Worm (Caenorhabditis elegans) whole organism, L3 larva: ENCODE data around the gene lev-9.
A peak's percentile ranks its signal among the peaks of the same experiment; 100 is the strongest.

ENCODE experiments used
- R02D3.7 ChIP-seq: fragments of 150-350 bp; optimal IDR thresholded peaks from 2 replicates; lab custom pipeline; 2014; ENCODE audit warnings: missing biosample characterization, missing genetic modification characterization
- ZK546.5 ChIP-seq: sonication (generic microtip); optimal IDR thresholded peaks from 2 replicates; lab custom pipeline; 2017; ENCODE audit warnings: missing biosample characterization, missing genetic modification characterization
- aly-2 ChIP-seq: fragments of 150-350 bp; optimal IDR thresholded peaks from 2 replicates; lab custom pipeline; 2014; ENCODE audit warnings: missing biosample characterization, missing genetic modification characterization
- ama-1 ChIP-seq: fragments of 150-350 bp; optimal IDR thresholded peaks from 2 replicates; lab custom pipeline; 2018
- ceh-16 ChIP-seq: sonication (generic microtip); optimal IDR thresholded peaks from 2 replicates; lab custom pipeline; 2017; ENCODE audit warnings: missing biosample characterization, missing genetic modification characterization
- ceh-28 ChIP-seq: fragments of 150-350 bp; optimal IDR thresholded peaks from 2 replicates; lab custom pipeline; 2014; ENCODE audit warnings: missing biosample characterization, missing genetic modification reagents, missing genetic modification characterization
- ceh-82 ChIP-seq: fragments of 150-350 bp; optimal IDR thresholded peaks from 2 replicates; lab custom pipeline; 2014; ENCODE audit warnings: missing biosample characterization, missing genetic modification characterization
- ceh-9 ChIP-seq: sonication (generic microtip); optimal IDR thresholded peaks from 2 replicates; lab custom pipeline; 2018; ENCODE audit warnings: missing biosample characterization, missing genetic modification characterization
- daf-12 ChIP-seq: fragments of 150-350 bp; optimal IDR thresholded peaks from 2 replicates; lab custom pipeline; 2014; ENCODE audit warnings: missing biosample characterization, missing genetic modification reagents, missing genetic modification characterization
- egl-27 ChIP-seq: sonication (generic microtip); optimal IDR thresholded peaks from 4 replicates; lab custom pipeline; 2017; ENCODE audit warnings: missing biosample characterization, missing genetic modification reagents, missing genetic modification characterization
- egl-5 ChIP-seq: fragments of 150-350 bp; optimal IDR thresholded peaks from 2 replicates; lab custom pipeline; 2017; ENCODE audit warnings: missing biosample characterization, missing genetic modification reagents, missing genetic modification characterization, inconsistent platforms
- elt-1 ChIP-seq: fragments of 150-350 bp; optimal IDR thresholded peaks from 2 replicates; lab custom pipeline; 2014; ENCODE audit warnings: missing biosample characterization, missing genetic modification characterization
- elt-2 ChIP-seq: sonication (generic microtip); optimal IDR thresholded peaks from 2 replicates; lab custom pipeline; 2016; ENCODE audit warnings: missing genetic modification reagents, mild to moderate bottlenecking, missing genetic modification characterization, missing compliant biosample characterization
- elt-3 ChIP-seq, 3 experiments: fragments of 150-350 bp in 1 of 3; sonication (generic microtip) in 2 of 3; optimal IDR thresholded peaks; 2 replicates in 2 of 3; 4 replicates in 1 of 3; lab custom pipeline; 2014 to 2017; ENCODE audit warnings: missing biosample characterization in 3 of 3, missing genetic modification characterization in 3 of 3
- eor-1 ChIP-seq, 2 experiments: fragments of 150-350 bp; optimal IDR thresholded peaks; 2 replicates each; lab custom pipeline; 2014 to 2018; ENCODE audit warnings: missing biosample characterization in 2 of 2, missing genetic modification characterization in 2 of 2
- fkh-10 ChIP-seq: sonication (generic microtip); optimal IDR thresholded peaks from 2 replicates; lab custom pipeline; 2017; ENCODE audit warnings: missing biosample characterization, missing genetic modification reagents, missing genetic modification characterization
- fkh-2 ChIP-seq: fragments of 150-350 bp; optimal IDR thresholded peaks from 2 replicates; lab custom pipeline; 2014; ENCODE audit warnings: missing biosample characterization, missing genetic modification reagents, missing genetic modification characterization
- fos-1 ChIP-seq: fragments of 150-350 bp; optimal IDR thresholded peaks from 2 replicates; lab custom pipeline; 2014; ENCODE audit warnings: missing biosample characterization, missing genetic modification characterization
- hmg-11 ChIP-seq: sonication (generic microtip); optimal IDR thresholded peaks from 2 replicates; lab custom pipeline; 2016; ENCODE audit warnings: missing genetic modification characterization, missing compliant biosample characterization
- jun-1 ChIP-seq: fragments of 150-350 bp; optimal IDR thresholded peaks from 2 replicates; lab custom pipeline; 2014; ENCODE audit warnings: missing biosample characterization, missing genetic modification reagents, missing genetic modification characterization
- lin-15B ChIP-seq: fragments of 150-350 bp; optimal IDR thresholded peaks from 2 replicates; lab custom pipeline; 2014; ENCODE audit warnings: missing biosample characterization, missing genetic modification characterization
- lin-39 ChIP-seq: fragments of 150-350 bp; optimal IDR thresholded peaks from 2 replicates; lab custom pipeline; 2018; ENCODE audit warnings: missing biosample characterization, missing genetic modification reagents, missing genetic modification characterization
- lsy-12 ChIP-seq: sonication (generic microtip); optimal IDR thresholded peaks from 2 replicates; lab custom pipeline; 2016; ENCODE audit warnings: mild to moderate bottlenecking, missing genetic modification characterization, missing compliant biosample characterization
- mdl-1 ChIP-seq: fragments of 150-350 bp; optimal IDR thresholded peaks from 2 replicates; lab custom pipeline; 2014; ENCODE audit warnings: missing biosample characterization, missing genetic modification characterization
- mml-1 ChIP-seq: fragments of 150-350 bp; sonication (generic microtip); optimal IDR thresholded peaks from 3 replicates; lab custom pipeline; 2014; ENCODE audit warnings: missing biosample characterization, missing genetic modification characterization
- nfya-1 ChIP-seq: sonication (generic microtip); optimal IDR thresholded peaks from 2 replicates; lab custom pipeline; 2017; ENCODE audit warnings: missing genetic modification characterization, mild to moderate bottlenecking, missing compliant biosample characterization, antibody characterized with exemption, moderate library complexity; ENCODE audit not compliant: insufficient read depth
- nhr-11 ChIP-seq: fragments of 150-350 bp; optimal IDR thresholded peaks from 2 replicates; lab custom pipeline; 2014; ENCODE audit warnings: missing biosample characterization, missing genetic modification characterization
- nhr-12 ChIP-seq: fragments of 150-350 bp; optimal IDR thresholded peaks from 2 replicates; lab custom pipeline; 2014; ENCODE audit warnings: missing biosample characterization, missing genetic modification characterization
- nhr-23 ChIP-seq: fragments of 150-350 bp; optimal IDR thresholded peaks from 2 replicates; lab custom pipeline; 2014; ENCODE audit warnings: missing biosample characterization, missing genetic modification reagents, missing genetic modification characterization
- nhr-237 ChIP-seq: fragments of 150-350 bp; optimal IDR thresholded peaks from 2 replicates; lab custom pipeline; 2014; ENCODE audit warnings: missing biosample characterization, missing genetic modification characterization
- nhr-25 ChIP-seq: sonication (generic microtip); optimal IDR thresholded peaks from 2 replicates; lab custom pipeline; 2017; ENCODE audit warnings: missing biosample characterization, missing genetic modification characterization
- nhr-28 ChIP-seq: fragments of 150-350 bp; optimal IDR thresholded peaks from 2 replicates; lab custom pipeline; 2014; ENCODE audit warnings: missing biosample characterization, missing genetic modification characterization
- nhr-43 ChIP-seq: sonication (generic microtip); optimal IDR thresholded peaks from 2 replicates; lab custom pipeline; 2016; ENCODE audit warnings: mild to moderate bottlenecking, missing genetic modification characterization, missing compliant biosample characterization; ENCODE audit not compliant: poor library complexity, severe bottlenecking
- nhr-67 ChIP-seq: fragments of 150-350 bp; optimal IDR thresholded peaks from 2 replicates; lab custom pipeline; 2014; ENCODE audit warnings: missing biosample characterization, missing genetic modification characterization
- nhr-76 ChIP-seq: fragments of 150-350 bp; sonication (generic microtip); optimal IDR thresholded peaks from 5 replicates; lab custom pipeline; 2014; ENCODE audit warnings: missing biosample characterization, missing genetic modification characterization
- nhr-77 ChIP-seq: fragments of 150-350 bp; optimal IDR thresholded peaks from 2 replicates; lab custom pipeline; 2014; ENCODE audit warnings: missing biosample characterization, missing genetic modification characterization
- pha-4 ChIP-seq: fragments of 150-350 bp; optimal IDR thresholded peaks from 2 replicates; lab custom pipeline; 2014; ENCODE audit warnings: missing biosample characterization, missing genetic modification reagents, missing genetic modification characterization
- pqm-1 ChIP-seq: fragments of 150-350 bp; optimal IDR thresholded peaks from 2 replicates; lab custom pipeline; 2017; ENCODE audit warnings: missing biosample characterization, missing genetic modification characterization, inconsistent platforms
- sea-2 ChIP-seq: fragments of 150-350 bp; sonication (generic microtip); optimal IDR thresholded peaks from 4 replicates; lab custom pipeline; 2014; ENCODE audit warnings: missing biosample characterization, missing genetic modification reagents, missing genetic modification characterization
- skn-1 ChIP-seq: fragments of 150-350 bp; optimal IDR thresholded peaks from 2 replicates; lab custom pipeline; 2014; ENCODE audit warnings: missing biosample characterization, missing genetic modification characterization
- snpc-4 ChIP-seq: fragments of 150-350 bp; optimal IDR thresholded peaks from 2 replicates; lab custom pipeline; 2014; ENCODE audit warnings: missing biosample characterization, missing genetic modification characterization
- tbx-2 ChIP-seq: sonication (generic microtip); optimal IDR thresholded peaks from 2 replicates; lab custom pipeline; 2016; ENCODE audit warnings: mild to moderate bottlenecking, missing genetic modification characterization, missing compliant biosample characterization
- unc-39 ChIP-seq: sonication (generic microtip); optimal IDR thresholded peaks from 4 replicates; lab custom pipeline; 2017; ENCODE audit warnings: missing biosample characterization, missing genetic modification characterization
- unc-62 ChIP-seq: fragments of 150-350 bp; sonication (generic microtip); optimal IDR thresholded peaks from 4 replicates; lab custom pipeline; 2014; ENCODE audit warnings: missing biosample characterization, missing genetic modification reagents, missing genetic modification characterization
- zag-1 ChIP-seq: fragments of 150-350 bp; optimal IDR thresholded peaks from 2 replicates; lab custom pipeline; 2014; ENCODE audit warnings: missing biosample characterization, missing genetic modification characterization
- ztf-11 ChIP-seq: fragments of 150-350 bp; optimal IDR thresholded peaks from 2 replicates; lab custom pipeline; 2014; ENCODE audit warnings: missing biosample characterization, missing genetic modification characterization
- ztf-4 ChIP-seq: fragments of 150-350 bp; optimal IDR thresholded peaks from 2 replicates; lab custom pipeline; 2014; ENCODE audit warnings: missing biosample characterization, missing genetic modification characterization

The lev-9 gene

DNA sequence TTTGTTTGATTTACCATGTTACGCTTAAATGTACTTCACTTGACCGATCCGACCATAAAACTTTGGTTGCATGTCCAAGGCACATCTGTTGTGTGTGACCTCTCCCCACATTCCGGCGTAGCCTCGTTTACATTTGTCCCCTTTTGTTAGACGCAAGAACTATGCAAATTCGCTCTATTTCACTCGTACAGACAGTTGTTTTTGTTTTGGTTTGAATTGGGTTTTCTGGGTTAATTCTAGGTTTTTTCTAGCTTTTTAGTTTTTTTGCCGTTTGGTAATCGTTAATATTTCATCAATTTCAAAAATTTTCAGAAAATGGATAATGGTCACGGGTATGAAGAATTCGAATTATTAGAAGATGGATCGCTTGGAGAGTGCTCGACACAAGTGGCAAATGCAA is 1.3 kb upstream of the lev-9 start, which contains the start of gene mom-1:
Gene mom-1 (plus strand): TSS at position 301 of the 400 bp plus-strand sequence.
- TF ChIP-seq lsy-12 (tag; lab: Kevin White, UChicago) (no peak), unc-39 (tag; lab: Kevin White, UChicago) (no peak)

DNA sequence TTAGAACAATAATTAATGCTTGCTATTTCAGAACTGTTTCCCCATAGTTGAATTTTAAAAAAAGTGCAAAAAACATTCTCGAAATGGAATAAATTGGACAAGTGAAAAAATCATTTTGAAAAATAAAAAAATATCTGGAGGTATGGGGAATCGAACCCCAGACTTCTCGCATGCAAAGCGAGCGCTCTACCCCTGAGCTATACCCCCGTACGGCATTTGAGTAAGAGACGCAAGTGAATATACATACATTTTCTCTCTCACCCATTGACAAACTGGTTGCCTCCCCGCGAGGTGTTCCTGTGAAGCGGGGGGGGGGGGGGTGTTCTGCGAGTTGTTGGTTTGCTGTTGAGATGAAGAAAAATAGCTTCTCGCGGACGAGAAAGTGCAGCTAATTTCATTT is 611 bp upstream of the lev-9 start:
- no peak for TF ChIP-seq mdl-1
- peak; percentile 59 for TF ChIP-seq nhr-23 (tag; lab: Kevin White, UChicago)
- no peak for TF ChIP-seq daf-12 (tag; lab: Kevin White, UChicago)
- TF ChIP-seq lin-15B: no peak
- TF ChIP-seq elt-1 (tag; lab: Kevin White, UChicago): no peak
- TF ChIP-seq eor-1 (tag; optimal IDR thresholded peaks at IDR 0.05; lab: Kevin White, UChicago): peak in 1 of 2 experiments; percentile 29
- no peak for TF ChIP-seq fkh-2 (tag; lab: Kevin White, UChicago)
- TF ChIP-seq pha-4 (tag; lab: Kevin White, UChicago): peak; percentile 53
- peak; percentile 61 for TF ChIP-seq tbx-2 (tag; lab: Kevin White, UChicago)
- TF ChIP-seq nhr-76 (tag; lab: Kevin White, UChicago): no peak
- peak; percentile 35 for TF ChIP-seq jun-1 (tag; lab: Kevin White, UChicago)
- no peak for TF ChIP-seq nhr-237 (tag; lab: Kevin White, UChicago)
- peak; percentile 42 for TF ChIP-seq lsy-12 (tag; lab: Kevin White, UChicago)
- TF ChIP-seq ztf-4 (tag; lab: Kevin White, UChicago): no peak
- no peak for TF ChIP-seq nhr-67
- TF ChIP-seq unc-39 (tag; lab: Kevin White, UChicago): no peak
- TF ChIP-seq ceh-82 (tag; lab: Kevin White, UChicago): no peak
- TF ChIP-seq nhr-25: peak; percentile 18
- TF ChIP-seq aly-2 (tag; lab: Kevin White, UChicago): no peak
- no peak for TF ChIP-seq fkh-10 (GFP tag; lab: Kevin White, UChicago)
- TF ChIP-seq sea-2 (GFP tag; lab: Kevin White, UChicago): no peak
- no peak for TF ChIP-seq unc-62 (GFP tag; lab: Kevin White, UChicago)
- no peak for TF ChIP-seq skn-1 (tag; lab: Kevin White, UChicago)
- no peak for TF ChIP-seq elt-3 (tag; optimal IDR thresholded peaks at IDR 0.05; lab: Kevin White, UChicago)
- TF ChIP-seq nfya-1: peak; percentile 57
- TF ChIP-seq elt-2 (tag; lab: Kevin White, UChicago): peak; percentile 41
- TF ChIP-seq lin-39 (tag; lab: Kevin White, UChicago): peak; percentile 61
- TF ChIP-seq mml-1: no peak
- no peak for TF ChIP-seq R02D3.7
- no peak for TF ChIP-seq ama-1 (lab: Kevin White, UChicago)
- no peak for TF ChIP-seq pqm-1 (tag; lab: Kevin White, UChicago)
- no peak for TF ChIP-seq ZK546.5 (tag; lab: Kevin White, UChicago)
- TF ChIP-seq nhr-43: peak; percentile 49
- TF ChIP-seq hmg-11 (tag; lab: Kevin White, UChicago): peak; percentile 86
- TF ChIP-seq fos-1 (tag; lab: Kevin White, UChicago): no peak
- TF ChIP-seq egl-27 (tag; lab: Kevin White, UChicago): no peak
- TF ChIP-seq nhr-28 (tag; lab: Kevin White, UChicago): no peak
- no peak for TF ChIP-seq ceh-16
- TF ChIP-seq ceh-9 (tag; lab: Kevin White, UChicago): no peak
- TF ChIP-seq snpc-4: peak; percentile 9
- no peak for TF ChIP-seq nhr-12 (tag; lab: Kevin White, UChicago)
- no peak for TF ChIP-seq nhr-11 (tag; lab: Kevin White, UChicago)
- no peak for TF ChIP-seq zag-1 (tag; lab: Kevin White, UChicago)
- no peak for TF ChIP-seq ztf-11
- TF ChIP-seq nhr-77 (tag; lab: Kevin White, UChicago): peak; percentile 62
- peak; percentile 1 for TF ChIP-seq egl-5 (tag; lab: Kevin White, UChicago)
- TF ChIP-seq ceh-28 (tag; lab: Kevin White, UChicago): peak; percentile 12
